Worm (Caenorhabditis elegans) whole organism, young adult: ENCODE results near the gene R05A10.6.

Experiments
- Y53G8AR.9 ChIP-seq: fragments of 200-800 bp; sonication (Bioruptor generic); conservative IDR thresholded peaks from 2 replicates; pipeline ENCODE4 v1.3.6; 2022; ENCODE audit warnings: missing genetic modification reagents, missing genetic modification characterization, missing compliant biosample characterization
- efl-1 ChIP-seq: fragments of 150-350 bp; optimal IDR thresholded peaks from 2 replicates; lab custom pipeline; 2014; ENCODE audit warnings: missing biosample characterization, missing genetic modification reagents, missing genetic modification characterization
- egrh-3 ChIP-seq: fragments of 200-800 bp; sonication (Bioruptor generic); IDR thresholded peaks from 2 replicates; pipeline ENCODE4 v1.3.6; 2022; ENCODE audit warnings: missing genetic modification reagents, missing genetic modification characterization, missing compliant biosample characterization
- lir-1 ChIP-seq: fragments of 200-800 bp; sonication (Bioruptor generic); conservative IDR thresholded peaks from 2 replicates; pipeline ENCODE4 v1.3.6; 2022; ENCODE audit warnings: missing genetic modification reagents, missing genetic modification characterization, missing compliant biosample characterization
- mcd-1 ChIP-seq: fragments of 200-800 bp; sonication (Bioruptor generic); IDR thresholded peaks from 2 replicates; pipeline ENCODE4 v1.3.6; 2022; ENCODE audit warnings: missing genetic modification reagents, missing genetic modification characterization, missing compliant biosample characterization
- mxl-1 ChIP-seq: sonication (generic microtip); optimal IDR thresholded peaks from 2 replicates; lab custom pipeline; 2016; ENCODE audit warnings: missing genetic modification characterization, missing compliant biosample characterization
- nhr-90 ChIP-seq: sonication (generic microtip); optimal IDR thresholded peaks from 2 replicates; lab custom pipeline; 2016; ENCODE audit warnings: missing genotype, mild to moderate bottlenecking, missing genetic modification characterization, missing compliant biosample characterization
- snpc-4 ChIP-seq, 5 experiments: fragments of 150-350 bp in 1 of 5; sonication (generic microtip) in 4 of 5; optimal IDR thresholded peaks; 2 replicates each; lab custom pipeline; 2014 to 2018; ENCODE audit warnings: missing genetic modification characterization in 5 of 5, missing biosample characterization in 3 of 5, antibody characterized with exemption in 2 of 5, mild to moderate bottlenecking in 2 of 5, missing compliant biosample characterization in 2 of 5, missing genotype in 2 of 5, moderate library complexity in 2 of 5, missing genetic modification reagents in 1 of 5
- unc-130 ChIP-seq: sonication (generic microtip); optimal IDR thresholded peaks from 2 replicates; lab custom pipeline; 2016; ENCODE audit warnings: missing genetic modification reagents, missing genetic modification characterization, missing compliant biosample characterization
- zim-3 ChIP-seq: sonication (generic microtip); optimal IDR thresholded peaks from 2 replicates; lab custom pipeline; 2017; ENCODE audit warnings: mild to moderate bottlenecking, missing genetic modification characterization, moderate library complexity, missing compliant biosample characterization

- TF ChIP-seq unc-130 (GFP tag; lab: Kevin White, UChicago): no peak
- no peak for TF ChIP-seq nhr-90 (tag; lab: Kevin White, UChicago)
- no peak for TF ChIP-seq egrh-3
- no peak for TF ChIP-seq mxl-1 (tag; lab: Kevin White, UChicago)
- TF ChIP-seq zim-3 (tag; lab: Kevin White, UChicago): no peak
- TF ChIP-seq snpc-4 (GFP tag; optimal IDR thresholded peaks at IDR 0.05; lab: Kevin White, UChicago): no peak
- TF ChIP-seq snpc-4 (tag; optimal IDR thresholded peaks at IDR 0.05; lab: Kevin White, UChicago): no peak
- TF ChIP-seq mcd-1 (GFP tag; lab: Robert Waterston, UW): no peak
- TF ChIP-seq lir-1 (GFP tag; lab: Robert Waterston, UW): no peak
- TF ChIP-seq Y53G8AR.9 (GFP tag; lab: Robert Waterston, UW): no peak
- TF ChIP-seq efl-1: no peak
These were observed 6.6 kb downstream of the R05A10.6 start, which contains the start of gene R05A10.4 for ce11 chrIV:14172181-14172580.
